Fruit fly (Drosophila melanogaster) whole organism, embryonic: ENCODE results near the gene CG34298.

ENCODE experiments used
- ATbp ChIP-seq: fragments of 200-800 bp; sonication (Bioruptor generic); optimal IDR thresholded peaks from 2 replicates; lab custom pipeline; 2017; ENCODE audit warnings: missing biosample characterization, mild to moderate bottlenecking, missing genetic modification characterization, missing genetic modification reagents
- Aef1 ChIP-seq: fragments of 200-800 bp; sonication (Bioruptor generic); IDR thresholded peaks from 3 replicates; pipeline ENCODE4 v1.3.6; 2022; ENCODE audit warnings: missing biosample characterization, missing genetic modification characterization
- Blimp-1 ChIP-seq: fragments of 200-800 bp; sonication (Bioruptor generic); optimal IDR thresholded peaks from 3 replicates; lab custom pipeline; 2018; ENCODE audit warnings: missing biosample characterization, missing genetic modification characterization, mild to moderate bottlenecking, moderate library complexity, missing genetic modification reagents
- CG11696 ChIP-seq: fragments of 200-800 bp; sonication (Bioruptor generic); IDR thresholded peaks from 2 replicates; pipeline ENCODE4 v1.3.6; 2022; ENCODE audit warnings: missing biosample characterization, missing genetic modification characterization
- CG12769 ChIP-seq: fragments of 200-800 bp; sonication (Bioruptor generic); optimal IDR thresholded peaks from 2 replicates; lab custom pipeline; 2019; ENCODE audit warnings: missing biosample characterization, mild to moderate bottlenecking, missing genetic modification characterization, moderate library complexity
- CG13894 ChIP-seq: fragments of 200-800 bp; sonication (Bioruptor generic); optimal IDR thresholded peaks from 3 replicates; lab custom pipeline; 2018; ENCODE audit warnings: missing biosample characterization, mild to moderate bottlenecking, missing genetic modification characterization, moderate library complexity
- CG17802 ChIP-seq: fragments of 200-800 bp; sonication (Bioruptor generic); optimal IDR thresholded peaks from 2 replicates; lab custom pipeline; 2018; ENCODE audit warnings: missing biosample characterization, mild to moderate bottlenecking, missing genetic modification characterization, moderate library complexity
- CG17829 ChIP-seq: fragments of 200-800 bp; optimal IDR thresholded peaks from 2 replicates; lab custom pipeline; 2019; ENCODE audit warnings: missing biosample characterization, mild to moderate bottlenecking, missing genetic modification characterization, moderate library complexity
- CG17912 ChIP-seq: fragments of 200-800 bp; sonication (Bioruptor generic); optimal IDR thresholded peaks from 2 replicates; lab custom pipeline; 2018; ENCODE audit warnings: missing biosample characterization, mild to moderate bottlenecking, missing genetic modification characterization
- CG18262 ChIP-seq: fragments of 200-800 bp; optimal IDR thresholded peaks from 3 replicates; lab custom pipeline; 2019; ENCODE audit warnings: missing biosample characterization, mild to moderate bottlenecking, missing genetic modification characterization, moderate library complexity
- CG1832 ChIP-seq: fragments of 200-800 bp; sonication (Bioruptor generic); optimal IDR thresholded peaks from 2 replicates; lab custom pipeline; 2017; ENCODE audit warnings: missing biosample characterization, mild to moderate bottlenecking, missing genetic modification characterization, inconsistent platforms
- CG2120 ChIP-seq: fragments of 200-800 bp; sonication (Bioruptor generic); optimal IDR thresholded peaks from 3 replicates; lab custom pipeline; 2016; ENCODE audit warnings: missing biosample characterization, missing genetic modification characterization
- CG31441 ChIP-seq: fragments of 200-800 bp; sonication (Bioruptor generic); IDR thresholded peaks from 2 replicates; pipeline ENCODE4 v1.3.6; 2022; ENCODE audit warnings: missing biosample characterization, missing genetic modification characterization
- CG32532 ChIP-seq: fragments of 200-800 bp; sonication (Bioruptor generic); IDR thresholded peaks from 2 replicates; pipeline ENCODE4 v1.3.6; 2022; ENCODE audit warnings: missing biosample characterization, missing genetic modification characterization
- CG34422 ChIP-seq: fragments of 200-800 bp; sonication (Bioruptor generic); IDR thresholded peaks from 3 replicates; pipeline ENCODE4 v1.3.6; 2022; ENCODE audit warnings: missing biosample characterization, missing genetic modification characterization
- CG3726 ChIP-seq: fragments of 200-800 bp; sonication (Bioruptor generic); IDR thresholded peaks from 3 replicates; pipeline ENCODE4, ENCODE4 v1.3.6; 2022; ENCODE audit warnings: missing biosample characterization, missing genetic modification characterization
- CG4707 ChIP-seq: fragments of 200-800 bp; sonication (Bioruptor generic); optimal IDR thresholded peaks from 2 replicates; lab custom pipeline; 2018; ENCODE audit warnings: missing biosample characterization, mild to moderate bottlenecking, missing genetic modification characterization, moderate library complexity
- CG7745 ChIP-seq: fragments of 200-800 bp; sonication (Bioruptor generic); optimal IDR thresholded peaks from 2 replicates; lab custom pipeline; 2018; ENCODE audit warnings: missing biosample characterization, mild to moderate bottlenecking, missing genetic modification characterization, moderate library complexity
- CTCF ChIP-seq: fragments of 200-800 bp; sonication (Bioruptor generic); optimal IDR thresholded peaks from 2 replicates; lab custom pipeline; 2017; ENCODE audit warnings: missing biosample characterization, mild to moderate bottlenecking, missing genetic modification characterization, moderate library complexity
- Doc3 ChIP-seq: fragments of 200-800 bp; sonication (Bioruptor generic); IDR thresholded peaks from 3 replicates; pipeline ENCODE4 v1.3.6; 2022; ENCODE audit warnings: missing biosample characterization, missing genetic modification characterization; ENCODE audit not compliant: partially characterized antibody
- E2f2 ChIP-seq: fragments of 200-800 bp; sonication (Bioruptor generic); IDR thresholded peaks from 2 replicates; pipeline ENCODE4 v1.3.6; 2022; ENCODE audit warnings: missing biosample characterization, missing genetic modification characterization
- HLH4C ChIP-seq: fragments of 200-800 bp; sonication (Bioruptor generic); IDR thresholded peaks from 3 replicates; pipeline ENCODE4 v1.3.6; 2022; ENCODE audit warnings: missing biosample characterization, missing genetic modification characterization; ENCODE audit not compliant: partially characterized antibody
- NK7.1 ChIP-seq: fragments of 200-800 bp; sonication (Bioruptor generic); optimal IDR thresholded peaks from 3 replicates; lab custom pipeline; 2016; ENCODE audit warnings: missing biosample characterization, missing genetic modification characterization
- Nf-YB ChIP-seq: fragments of 200-800 bp; sonication (Bioruptor generic); optimal IDR thresholded peaks from 3 replicates; lab custom pipeline; 2019; ENCODE audit warnings: missing biosample characterization, mild to moderate bottlenecking, missing genetic modification characterization, moderate library complexity
- Optix ChIP-seq: fragments of 200-800 bp; sonication (Bioruptor generic); IDR thresholded peaks from 3 replicates; pipeline ENCODE4 v1.3.6; 2022; ENCODE audit warnings: missing biosample characterization, missing genetic modification characterization
- Ptx1 ChIP-seq: fragments of 200-800 bp; sonication (Bioruptor generic); IDR thresholded peaks from 2 replicates; pipeline ENCODE4 v1.3.6; 2022; ENCODE audit warnings: missing biosample characterization, missing genetic modification characterization
- Sry-δ ChIP-seq: fragments of 200-800 bp; sonication (Bioruptor generic); optimal IDR thresholded peaks from 2 replicates; lab custom pipeline; 2016; ENCODE audit warnings: missing biosample characterization, missing genetic modification characterization
- Ssrp ChIP-seq: fragments of 200-800 bp; sonication (Bioruptor generic); optimal IDR thresholded peaks from 2 replicates; lab custom pipeline; 2018; ENCODE audit warnings: missing biosample characterization, mild to moderate bottlenecking, missing genetic modification characterization, moderate library complexity
- Usf ChIP-seq: fragments of 200-800 bp; sonication (Bioruptor generic); optimal IDR thresholded peaks from 2 replicates; lab custom pipeline; 2017; ENCODE audit warnings: missing genotype, missing biosample characterization, missing genetic modification characterization
- ara ChIP-seq: fragments of 200-800 bp; sonication (Bioruptor generic); IDR thresholded peaks from 2 replicates; pipeline ENCODE4 v1.3.6; 2022; ENCODE audit warnings: missing biosample characterization, missing genetic modification characterization
- ase ChIP-seq: fragments of 200-800 bp; sonication (Bioruptor generic); IDR thresholded peaks from 3 replicates; pipeline ENCODE4 v1.3.6; 2022; ENCODE audit warnings: missing biosample characterization, missing genetic modification characterization
- bcd ChIP-seq: fragments of 200-800 bp; sonication (Bioruptor generic); optimal IDR thresholded peaks from 2 replicates; lab custom pipeline; 2017; ENCODE audit warnings: missing biosample characterization, mild to moderate bottlenecking, missing genetic modification characterization
- bsh ChIP-seq, 2 experiments: fragments of 200-800 bp; sonication (Bioruptor generic); optimal IDR thresholded peaks; 2 replicates each; lab custom pipeline; 2017 to 2018; ENCODE audit warnings: mild to moderate bottlenecking in 2 of 2, missing biosample characterization in 2 of 2, missing genetic modification characterization in 2 of 2, moderate library complexity in 1 of 2
- cg ChIP-seq: fragments of 200-800 bp; sonication (Bioruptor generic); optimal IDR thresholded peaks from 3 replicates; lab custom pipeline; 2019; ENCODE audit warnings: missing biosample characterization, mild to moderate bottlenecking, missing genetic modification characterization, moderate library complexity
- emc ChIP-seq: fragments of 200-800 bp; sonication (Bioruptor generic); optimal IDR thresholded peaks from 2 replicates; lab custom pipeline; 2016; ENCODE audit warnings: missing biosample characterization, missing genetic modification characterization
- ems ChIP-seq: fragments of 200-800 bp; sonication (Bioruptor generic); optimal IDR thresholded peaks from 3 replicates; lab custom pipeline; 2016; ENCODE audit warnings: missing biosample characterization, missing genetic modification characterization
- fu2 ChIP-seq: fragments of 200-800 bp; sonication (Bioruptor generic); optimal IDR thresholded peaks from 2 replicates; lab custom pipeline; 2016; ENCODE audit warnings: missing biosample characterization, missing genetic modification characterization
- grau ChIP-seq: fragments of 200-800 bp; optimal IDR thresholded peaks from 3 replicates; lab custom pipeline; 2019; ENCODE audit warnings: missing biosample characterization, mild to moderate bottlenecking, missing genetic modification characterization, moderate library complexity
- lmd ChIP-seq: fragments of 200-800 bp; sonication (Bioruptor generic); IDR thresholded peaks from 2 replicates; pipeline ENCODE4 v1.3.6; 2022; ENCODE audit warnings: missing biosample characterization, missing genetic modification characterization
- luna ChIP-seq: fragments of 200-800 bp; sonication (Bioruptor generic); optimal IDR thresholded peaks from 2 replicates; lab custom pipeline; 2016; ENCODE audit warnings: missing biosample characterization, missing genetic modification characterization
- nau ChIP-seq: fragments of 200-800 bp; sonication (Bioruptor generic); optimal IDR thresholded peaks from 3 replicates; lab custom pipeline; 2017; ENCODE audit warnings: missing biosample characterization, mild to moderate bottlenecking, missing genetic modification characterization, missing genetic modification reagents
- nmo ChIP-seq: fragments of 200-800 bp; sonication (Bioruptor generic); optimal IDR thresholded peaks from 2 replicates; lab custom pipeline; 2018; ENCODE audit warnings: missing biosample characterization, mild to moderate bottlenecking, missing genetic modification characterization, moderate library complexity
- otp ChIP-seq: fragments of 200-800 bp; sonication (Bioruptor generic); IDR thresholded peaks from 3 replicates; pipeline ENCODE4, ENCODE4 v1.3.6; 2022; ENCODE audit warnings: missing biosample characterization, missing genetic modification characterization
- pho ChIP-seq: fragments of 200-800 bp; sonication (Bioruptor generic); optimal IDR thresholded peaks from 2 replicates; lab custom pipeline; 2016; ENCODE audit warnings: missing biosample characterization, missing genetic modification characterization
- sqz ChIP-seq: fragments of 200-800 bp; sonication (Bioruptor generic); optimal IDR thresholded peaks from 3 replicates; lab custom pipeline; 2018; ENCODE audit warnings: missing biosample characterization, mild to moderate bottlenecking, missing genetic modification characterization
- stwl ChIP-seq: fragments of 200-800 bp; sonication (Bioruptor generic); optimal IDR thresholded peaks from 3 replicates; lab custom pipeline; 2018; ENCODE audit warnings: missing biosample characterization, mild to moderate bottlenecking, missing genetic modification characterization, moderate library complexity
- sug ChIP-seq: fragments of 200-800 bp; optimal IDR thresholded peaks from 2 replicates; lab custom pipeline; 2019; ENCODE audit warnings: missing biosample characterization, mild to moderate bottlenecking, missing genetic modification characterization, moderate library complexity
- wor ChIP-seq: fragments of 200-800 bp; sonication (Bioruptor generic); IDR thresholded peaks from 2 replicates; pipeline ENCODE4 v1.3.6; 2022; ENCODE audit warnings: missing biosample characterization, missing genetic modification characterization
- zf30C ChIP-seq: fragments of 200-800 bp; sonication (Bioruptor generic); optimal IDR thresholded peaks from 3 replicates; lab custom pipeline; 2018; ENCODE audit warnings: missing biosample characterization, mild to moderate bottlenecking, missing genetic modification characterization

Gene CG34298

dm6 chr3R:30014977-30015514 is 15.5 kb downstream of the CG34298 start, which contains the start of gene CG7920 (continued):
- peak; percentile 34 for TF ChIP-seq grau (tag; lab: Kevin White, UChicago)
- no peak for TF ChIP-seq wor (GFP tag; lab: Robert Waterston, UW)
- TF ChIP-seq Sry-δ (GFP tag; lab: Kevin White, UChicago): peak; percentile 74
- peak; percentile 12 for TF ChIP-seq nau
- TF ChIP-seq bsh (GFP tag; optimal IDR thresholded peaks at IDR 0.05; lab: Kevin White, UChicago): peak in 1 of 2 experiments; percentile 14
- TF ChIP-seq CG13894: peak; percentile 59
- TF ChIP-seq CTCF: peak; percentile 75
- TF ChIP-seq E2f2 (GFP tag; lab: Robert Waterston, UW): peak; percentile 99
- 0 out of 3 replicates have a peak, but pooled peaks have one; percentile 6 for TF ChIP-seq CG3726 (GFP tag; lab: Robert Waterston, UW)

dm6 chr3R:30021009-30021408 is 21.4 kb downstream of the CG34298 start:
- no peak for TF ChIP-seq ems (GFP tag; lab: Kevin White, UChicago)
- TF ChIP-seq Ssrp (tag; lab: Kevin White, UChicago): peak; percentile 40
- TF ChIP-seq CG17802 (tag; lab: Kevin White, UChicago): no peak
- TF ChIP-seq zf30C (GFP tag; lab: Kevin White, UChicago): peak; percentile 33
- no peak for TF ChIP-seq stwl (tag; lab: Kevin White, UChicago)
- no peak for TF ChIP-seq pho (GFP tag; lab: Kevin White, UChicago)
- TF ChIP-seq CG18262 (tag; lab: Kevin White, UChicago): peak; percentile 32
- no peak for TF ChIP-seq Doc3 (GFP tag; lab: Robert Waterston, UW)
- TF ChIP-seq bcd (GFP tag; lab: Kevin White, UChicago): peak; percentile 21
- peak; percentile 10 for TF ChIP-seq CG2120 (GFP tag; lab: Kevin White, UChicago)
- TF ChIP-seq Optix (GFP tag; lab: Robert Waterston, UW): no peak
- TF ChIP-seq CG31441 (GFP tag; lab: Robert Waterston, UW): peak; percentile 24; the same call in 1 of the 2 replicates
- TF ChIP-seq CG11696 (GFP tag; lab: Robert Waterston, UW): no peak
- peak; percentile 30; the same call in 1 of the 2 replicates for TF ChIP-seq lmd (GFP tag; lab: Robert Waterston, UW)
- no peak for TF ChIP-seq sug (tag; lab: Kevin White, UChicago)
- TF ChIP-seq fu2 (GFP tag; lab: Kevin White, UChicago): no peak
- TF ChIP-seq luna (GFP tag; lab: Kevin White, UChicago): no peak
- TF ChIP-seq nmo (GFP tag; lab: Kevin White, UChicago): peak; percentile 12
- peak; percentile 23 for TF ChIP-seq grau (tag; lab: Kevin White, UChicago)
- TF ChIP-seq Ptx1 (GFP tag; lab: Robert Waterston, UW): 0 out of 2 replicates have a peak, but pooled peaks have one; percentile 31
- peak; percentile 18 for TF ChIP-seq CG17829 (tag; lab: Kevin White, UChicago)
- no peak for TF ChIP-seq HLH4C (GFP tag; lab: Robert Waterston, UW)
- TF ChIP-seq NK7.1 (GFP tag; lab: Kevin White, UChicago): no peak
- no peak for TF ChIP-seq sqz (GFP tag; lab: Kevin White, UChicago)
- no peak for TF ChIP-seq Usf
- no peak for TF ChIP-seq Nf-YB
- TF ChIP-seq Blimp-1 (GFP tag; lab: Kevin White, UChicago): no peak
- TF ChIP-seq CG4707: no peak
- TF ChIP-seq CG1832: no peak
- TF ChIP-seq ATbp (GFP tag; lab: Kevin White, UChicago): peak; percentile 45
- TF ChIP-seq CG32532: peak; percentile 27; the same call in 1 of the 2 replicates
- TF ChIP-seq CG12769: no peak
- no peak for TF ChIP-seq Aef1 (GFP tag; lab: Robert Waterston, UW)
- no peak for TF ChIP-seq emc (GFP tag; lab: Kevin White, UChicago)
- no peak for TF ChIP-seq CG7745
- no peak for TF ChIP-seq cg (GFP tag; lab: Kevin White, UChicago)
- TF ChIP-seq ara (GFP tag; lab: Robert Waterston, UW): peak; percentile 39; the same call in 1 of the 2 replicates
- TF ChIP-seq ase: no peak
- no peak for TF ChIP-seq CG17912
- no peak for TF ChIP-seq otp (GFP tag; lab: Robert Waterston, UW)
- no peak for TF ChIP-seq CG34422
